Worm (Caenorhabditis elegans): ENCODE data around the gene srx-4.

srx-4 gene

DNA sequence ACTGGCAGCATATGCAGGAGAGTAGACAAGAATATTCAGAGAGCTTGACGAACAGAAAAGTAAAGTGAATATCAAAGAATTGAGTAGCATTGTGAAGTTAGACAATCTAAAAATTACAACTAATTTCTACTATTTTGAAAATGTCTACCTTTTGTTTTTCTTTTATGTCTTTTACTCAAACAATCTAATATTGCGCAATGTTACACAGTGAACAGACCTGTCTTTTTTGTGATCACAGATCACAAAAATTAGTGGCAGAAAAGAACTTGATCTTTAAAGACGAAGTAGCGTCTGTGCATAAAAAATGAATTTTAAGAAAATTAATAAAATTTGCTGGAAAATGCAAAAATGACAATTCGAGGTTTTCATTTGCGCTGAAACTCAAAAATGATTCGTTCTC lies 6.5 kb upstream of the srx-4 start:
- TF ChIP-seq aly-1 (tag; optimal IDR thresholded peaks at IDR 0.05) (no peak), ets-7 (tag; optimal IDR thresholded peaks at IDR 0.05) (no peak), ceh-13 (GFP tag; optimal IDR thresholded peaks at IDR 0.05) (no peak), F13C5.2 (tag; optimal IDR thresholded peaks at IDR 0.05) (no peak), flt-1 (GFP tag; IDR thresholded peaks at IDR 0.05) (no peak), B0310.2 (tag; optimal IDR thresholded peaks at IDR 0.05) (no peak), hmg-4 (GFP tag; optimal IDR thresholded peaks at IDR 0.05) (no peak)

DNA sequence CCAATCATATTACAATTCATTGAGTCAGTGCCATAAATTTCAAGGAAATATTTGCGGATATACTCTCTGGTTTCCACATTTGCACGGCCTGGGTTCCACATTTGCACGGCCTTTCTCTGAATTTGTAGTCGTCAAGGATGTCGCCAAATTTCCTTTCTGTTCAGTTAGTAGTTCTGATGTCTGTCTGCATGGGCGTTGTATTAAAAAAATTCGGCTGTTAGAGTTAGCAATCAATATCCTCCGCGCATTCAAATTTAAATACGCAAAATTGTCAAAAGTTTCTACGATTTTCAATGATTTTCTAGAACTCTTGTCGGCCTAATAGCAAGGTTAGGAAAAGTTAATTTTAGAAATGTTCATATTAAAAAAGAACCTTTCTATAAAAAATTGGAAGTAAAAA lies 3.3 kb upstream of the srx-4 start, which contains the start of gene srj-52:
TSS of gene srj-52 (minus strand) at position 101 of the 400 bp plus-strand sequence.
- TF ChIP-seq tbx-11 (GFP tag; IDR thresholded peaks at IDR 0.05) (no peak), ama-1 (optimal IDR thresholded peaks at IDR 0.05) (no peak), pes-1 (GFP tag; IDR thresholded peaks at IDR 0.05) (no peak), sea-1 (GFP tag; conservative IDR thresholded peaks at IDR 0.05) (no peak), ets-7 (tag; optimal IDR thresholded peaks at IDR 0.05) (no peak), ceh-36 (tag; optimal IDR thresholded peaks at IDR 0.05) (no peak), scrt-1 (GFP tag; IDR thresholded peaks at IDR 0.05) (no peak), hmg-4 (GFP tag; optimal IDR thresholded peaks at IDR 0.05) (no peak), hmbx-1 (tag; optimal IDR thresholded peaks at IDR 0.05) (no peak), tbx-37 (GFP tag; conservative IDR thresholded peaks at IDR 0.05) (no peak), B0310.2 (tag; optimal IDR thresholded peaks at IDR 0.05) (no peak)

DNA sequence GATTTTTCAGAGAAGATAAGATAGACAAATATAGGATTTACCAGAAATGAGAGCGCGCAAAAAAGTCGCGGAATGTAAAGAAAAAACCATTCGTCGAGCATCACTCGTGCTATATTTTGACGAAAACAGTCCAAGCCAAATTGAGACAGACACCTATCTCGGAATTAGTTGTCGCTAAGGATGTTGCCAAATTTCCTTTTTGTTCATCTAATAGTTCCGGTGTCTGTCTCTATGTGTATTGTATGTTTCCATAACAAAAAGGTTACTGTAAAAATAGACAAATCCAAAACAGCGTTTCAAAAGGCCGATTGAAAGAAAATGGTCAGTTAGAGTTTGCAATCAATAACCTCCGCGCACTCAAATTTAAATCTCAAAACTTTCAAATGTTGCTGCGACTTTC lies 2.1 kb upstream of the srx-4 start, which contains the start of gene srj-53:
TSS of gene srj-53 (minus strand) at position 101 of the 400 bp plus-strand sequence.
- TF ChIP-seq hnd-1 (tag; optimal IDR thresholded peaks at IDR 0.05) (no peak), ets-7 (tag; optimal IDR thresholded peaks at IDR 0.05) (no peak), flt-1 (GFP tag; IDR thresholded peaks at IDR 0.05) (no peak), ama-1 (optimal IDR thresholded peaks at IDR 0.05) (no peak), tbx-11 (GFP tag; IDR thresholded peaks at IDR 0.05) (no peak), sea-1 (GFP tag; conservative IDR thresholded peaks at IDR 0.05) (no peak), ceh-36 (tag; optimal IDR thresholded peaks at IDR 0.05) (no peak), hmg-4 (GFP tag; optimal IDR thresholded peaks at IDR 0.05) (no peak), pes-1 (GFP tag; IDR thresholded peaks at IDR 0.05) (no peak), F13C5.2 (tag; optimal IDR thresholded peaks at IDR 0.05) (no peak), hmbx-1 (tag; optimal IDR thresholded peaks at IDR 0.05) (no peak), tbx-37 (GFP tag; conservative IDR thresholded peaks at IDR 0.05) (no peak), scrt-1 (GFP tag; IDR thresholded peaks at IDR 0.05) (no peak), tra-4 (tag; optimal IDR thresholded peaks at IDR 0.05) (no peak), aly-1 (tag; optimal IDR thresholded peaks at IDR 0.05) (no peak), B0310.2 (tag; optimal IDR thresholded peaks at IDR 0.05) (no peak)

DNA sequence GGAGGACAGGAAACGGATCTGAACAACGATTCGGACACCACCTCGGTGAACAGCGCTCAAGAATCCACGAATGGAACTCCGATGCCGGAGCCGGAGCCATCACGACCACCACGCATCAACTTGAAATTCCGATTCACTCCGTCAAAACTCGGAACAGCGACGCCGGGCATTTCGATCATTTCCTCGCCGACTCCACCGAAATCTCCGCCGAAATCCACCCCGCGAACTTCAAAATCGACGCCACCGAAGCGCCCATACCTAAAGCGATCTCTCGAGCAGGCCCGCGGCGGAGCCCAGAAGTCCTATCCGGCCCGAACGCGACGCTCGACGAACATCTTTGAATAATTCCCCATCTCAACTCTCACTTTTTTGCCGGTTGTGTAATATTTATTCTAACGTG lies 3.0 kb downstream of the srx-4 start:
- TF ChIP-seq hmbx-1 (tag; optimal IDR thresholded peaks at IDR 0.05): no peak
- no peak for TF ChIP-seq sea-1 (GFP tag; conservative IDR thresholded peaks at IDR 0.05)
- TF ChIP-seq ama-1 (optimal IDR thresholded peaks at IDR 0.05): no peak
- TF ChIP-seq hmg-4 (GFP tag; optimal IDR thresholded peaks at IDR 0.05): no peak
- TF ChIP-seq ets-7 (tag; optimal IDR thresholded peaks at IDR 0.05): no peak
- TF ChIP-seq B0310.2 (tag; optimal IDR thresholded peaks at IDR 0.05): no peak

DNA sequence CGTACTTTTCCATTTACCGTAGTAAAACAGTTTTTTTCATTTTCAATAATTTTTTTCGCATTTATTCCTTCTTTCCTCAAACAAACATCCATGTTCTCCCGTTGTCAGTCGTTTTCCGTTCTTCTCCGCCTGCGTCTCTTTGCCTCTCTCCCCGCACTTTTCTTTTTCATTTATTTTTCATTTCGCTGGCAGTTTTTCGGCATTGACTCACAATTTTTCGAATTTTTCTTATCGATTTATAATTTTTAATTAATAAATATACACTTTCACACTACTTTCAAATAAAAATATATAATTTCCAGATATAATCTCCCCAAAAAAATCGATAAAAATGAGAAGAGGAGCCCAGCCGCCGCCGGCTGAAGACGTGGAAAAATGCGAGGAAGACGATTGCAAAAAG lies 5.2 kb downstream of the srx-4 start, which contains the start of gene H25P19.1:
TSS of gene H25P19.1 (plus strand) at position 301 of the 400 bp plus-strand sequence.
- TF ChIP-seq flt-1 (GFP tag; IDR thresholded peaks at IDR 0.05) (no peak), ama-1 (optimal IDR thresholded peaks at IDR 0.05) (no peak), tbx-37 (GFP tag; conservative IDR thresholded peaks at IDR 0.05) (no peak), ets-7 (tag; optimal IDR thresholded peaks at IDR 0.05) (no peak), hmg-4 (GFP tag; optimal IDR thresholded peaks at IDR 0.05) (no peak), hmbx-1 (tag; optimal IDR thresholded peaks at IDR 0.05) (no peak), ceh-13 (GFP tag; optimal IDR thresholded peaks at IDR 0.05) (no peak), hnd-1 (tag; optimal IDR thresholded peaks at IDR 0.05) (no peak), F13C5.2 (tag; optimal IDR thresholded peaks at IDR 0.05) (no peak), tbx-11 (GFP tag; IDR thresholded peaks at IDR 0.05) (no peak), B0310.2 (tag; optimal IDR thresholded peaks at IDR 0.05) (no peak), pes-1 (GFP tag; IDR thresholded peaks at IDR 0.05) (no peak), aly-1 (tag; optimal IDR thresholded peaks at IDR 0.05) (no peak), sea-1 (GFP tag; conservative IDR thresholded peaks at IDR 0.05) (no peak), scrt-1 (GFP tag; IDR thresholded peaks at IDR 0.05) (no peak), tra-4 (tag; optimal IDR thresholded peaks at IDR 0.05) (no peak), ceh-36 (tag; optimal IDR thresholded peaks at IDR 0.05) (no peak)

DNA sequence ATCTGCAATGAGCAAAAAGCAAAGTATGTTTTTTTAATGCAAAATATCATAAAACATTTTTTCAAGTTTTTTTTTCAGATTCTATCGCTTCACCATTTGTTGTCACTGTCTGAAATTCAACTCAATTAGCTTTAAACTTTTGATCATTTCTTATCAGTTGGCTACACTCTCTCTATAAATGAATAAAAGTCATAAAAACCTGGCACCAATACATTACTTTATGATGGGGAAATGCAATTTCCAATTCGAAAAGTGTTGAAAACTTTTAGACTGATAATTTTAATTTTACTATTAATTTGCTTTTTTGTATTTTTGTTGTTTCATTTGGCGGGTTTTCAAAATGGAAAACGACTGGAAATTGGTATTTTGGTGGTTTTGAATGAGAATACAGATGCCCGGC lies 8.7 kb downstream of the srx-4 start, which contains the start of gene F31F4.1:
TSS of gene F31F4.1 (plus strand) at position 203 of the 400 bp plus-strand sequence.
- no peak for TF ChIP-seq hmbx-1 (tag; optimal IDR thresholded peaks at IDR 0.05)
- TF ChIP-seq tbx-11 (GFP tag; IDR thresholded peaks at IDR 0.05): no peak
- TF ChIP-seq ama-1 (optimal IDR thresholded peaks at IDR 0.05): no peak
- TF ChIP-seq ceh-36 (tag; optimal IDR thresholded peaks at IDR 0.05): no peak
- no peak for TF ChIP-seq B0310.2 (tag; optimal IDR thresholded peaks at IDR 0.05)
- TF ChIP-seq tbx-37 (GFP tag; conservative IDR thresholded peaks at IDR 0.05): no peak
- no peak for TF ChIP-seq hnd-1 (tag; optimal IDR thresholded peaks at IDR 0.05)
- no peak for TF ChIP-seq tra-4 (tag; optimal IDR thresholded peaks at IDR 0.05)
- TF ChIP-seq scrt-1 (GFP tag; IDR thresholded peaks at IDR 0.05): no peak
- TF ChIP-seq pes-1 (GFP tag; IDR thresholded peaks at IDR 0.05): no peak
- no peak for TF ChIP-seq hmg-4 (GFP tag; optimal IDR thresholded peaks at IDR 0.05)
- TF ChIP-seq aly-1 (tag; optimal IDR thresholded peaks at IDR 0.05): no peak
- no peak for TF ChIP-seq F13C5.2 (tag; optimal IDR thresholded peaks at IDR 0.05)
- TF ChIP-seq flt-1 (GFP tag; IDR thresholded peaks at IDR 0.05): no peak
- TF ChIP-seq ets-7 (tag; optimal IDR thresholded peaks at IDR 0.05): no peak
- TF ChIP-seq sea-1 (GFP tag; conservative IDR thresholded peaks at IDR 0.05): no peak
- no peak for TF ChIP-seq ceh-13 (GFP tag; optimal IDR thresholded peaks at IDR 0.05)

DNA sequence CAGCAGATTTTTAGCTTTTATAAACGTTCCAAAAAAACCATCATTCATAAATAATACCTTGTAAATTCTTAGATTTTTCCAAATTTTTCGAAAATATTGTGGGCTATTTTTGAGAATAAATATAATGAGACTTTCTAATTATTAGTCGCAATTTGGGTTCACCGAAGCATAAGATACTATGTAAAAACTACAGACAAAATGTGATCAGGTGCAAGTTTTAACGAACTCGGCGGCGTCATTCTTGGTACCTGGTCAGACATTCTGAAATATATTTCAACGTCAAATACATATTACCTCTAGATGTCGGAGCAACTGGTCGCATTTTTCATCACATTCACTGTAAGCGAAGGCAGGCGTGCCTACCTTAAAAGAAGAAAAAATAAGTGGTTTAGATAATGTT lies 10.5 kb downstream of the srx-4 start, which contains the start of gene srx-23:
TSS of gene srx-23 (plus strand) at position 301 of the 400 bp plus-strand sequence.
- no peak for TF ChIP-seq ceh-36 (tag; optimal IDR thresholded peaks at IDR 0.05)
- no peak for TF ChIP-seq ama-1 (optimal IDR thresholded peaks at IDR 0.05)
- TF ChIP-seq B0310.2 (tag; optimal IDR thresholded peaks at IDR 0.05): no peak
- no peak for TF ChIP-seq tbx-37 (GFP tag; conservative IDR thresholded peaks at IDR 0.05)
- TF ChIP-seq scrt-1 (GFP tag; IDR thresholded peaks at IDR 0.05): no peak
- no peak for TF ChIP-seq flt-1 (GFP tag; IDR thresholded peaks at IDR 0.05)
- TF ChIP-seq aly-1 (tag; optimal IDR thresholded peaks at IDR 0.05): no peak
- no peak for TF ChIP-seq ets-7 (tag; optimal IDR thresholded peaks at IDR 0.05)

Measured in whole organism, early embryonic.